Fruit fly (Drosophila melanogaster) whole organism, larva: ENCODE measurements around the gene CG10513.

Source experiments
- noc ChIP-seq: fragments of 200-800 bp; sonication (Bioruptor generic); optimal IDR thresholded peaks from 3 replicates; lab custom pipeline; 2019; ENCODE audit warnings: missing biosample characterization, mild to moderate bottlenecking, missing genetic modification characterization, moderate library complexity

CG10513 gene

dm6 chr3R:25277112-25277511 is at the start of gene CG10513:
Gene CG10513, minus strand, starts transcription at chr3R:25277212.
- TF ChIP-seq noc, result no peak

dm6 chr3R:25322657-25323056 is 45.6 kb upstream of the CG10513 start, which contains the start of gene CG10562:
Gene CG10562, minus strand, starts transcription at chr3R:25322757.
- no peak for TF ChIP-seq noc

dm6 chr3R:25321681-25322080 is 44.7 kb upstream of the CG10513 start:
- TF ChIP-seq noc, result no peak

dm6 chr3R:25320898-25321297 is 43.9 kb upstream of the CG10513 start:
- peak; percentile 34 for TF ChIP-seq noc

dm6 chr3R:25320051-25320705 is 43.2 kb upstream of the CG10513 start, which contains the start of gene CG10560:
Gene CG10560, minus strand, starts transcription at chr3R:25320101.
- TF ChIP-seq noc, result no peak

dm6 chr3R:25318011-25318410 is 41.0 kb upstream of the CG10513 start, which contains the start of gene CG10553:
Gene CG10553, minus strand, starts transcription at chr3R:25318111.
- no peak for TF ChIP-seq noc

dm6 chr3R:25316016-25316415 is 39.0 kb upstream of the CG10513 start, which contains the start of gene CG10559:
Gene CG10559, minus strand, starts transcription at chr3R:25316116.
- no peak for TF ChIP-seq noc

- TF ChIP-seq noc, result no peak
Observed at dm6 chr3R:25313771-25314170, 36.8 kb upstream of the CG10513 start, which contains the start of gene CG31087. Gene CG31087, minus strand, starts transcription at chr3R:25313833.

dm6 chr3R:25312583-25312982 is 35.6 kb upstream of the CG10513 start:
- TF ChIP-seq noc, result no peak

dm6 chr3R:25310843-25311242 is 33.8 kb upstream of the CG10513 start, which contains the start of gene CG31099:
Gene CG31099, minus strand, starts transcription at chr3R:25310943.
- no peak for TF ChIP-seq noc

- TF ChIP-seq noc, result peak; percentile 1
Observed at dm6 chr3R:25309175-25309574, 32.2 kb upstream of the CG10513 start.

dm6 chr3R:25308228-25308627 is 31.2 kb upstream of the CG10513 start, which contains the start of gene CG10550:
Gene CG10550, minus strand, starts transcription at chr3R:25308391.
- no peak for TF ChIP-seq noc

- TF ChIP-seq noc, result peak; percentile 47
Observed at dm6 chr3R:25305822-25306544, 29.0 kb upstream of the CG10513 start.

- TF ChIP-seq noc, result no peak
Observed at dm6 chr3R:25303857-25304440, 26.9 kb upstream of the CG10513 start, which contains the start of gene CG31436. Gene CG31436, plus strand, starts transcription at chr3R:25304137.

dm6 chr3R:25302239-25302638 is 25.2 kb upstream of the CG10513 start, which contains the start of gene CG31370:
Gene CG31370, plus strand, starts transcription at chr3R:25302464.
- TF ChIP-seq noc, result no peak

dm6 chr3R:25300575-25300974 is 23.6 kb upstream of the CG10513 start, which contains the start of gene CG13659:
Gene CG13659, plus strand, starts transcription at chr3R:25300891.
- TF ChIP-seq noc, result no peak

dm6 chr3R:25299507-25299964 is 22.5 kb upstream of the CG10513 start, which contains the start of gene CG31288:
Gene CG31288, minus strand, starts transcription at chr3R:25299557.
- TF ChIP-seq noc, result no peak
